Worm (Caenorhabditis elegans): ENCODE results near the gene T16G1.9.

ce11 chrV:12988256-12988655, 37.6 kb upstream of the T16G1.9 start, which contains the start of gene F15B9.8:
- TF ChIP-seq ztf-23 (GFP tag; IDR thresholded peaks at IDR 0.05): no peak
- no peak for TF ChIP-seq ref-1 (GFP tag; conservative IDR thresholded peaks at IDR 0.05)
- no peak for TF ChIP-seq cog-1 (tag; optimal IDR thresholded peaks at IDR 0.05)
